Worm (Caenorhabditis elegans) whole organism, early embryonic: ENCODE measurements around the gene nob-1.

Experiments
- B0310.2 ChIP-seq: sonication (generic microtip); optimal IDR thresholded peaks from 2 replicates; lab custom pipeline; 2016; ENCODE audit warnings: mild to moderate bottlenecking, missing genetic modification characterization, missing compliant biosample characterization
- F13C5.2 ChIP-seq: sonication (generic microtip); optimal IDR thresholded peaks from 2 replicates; lab custom pipeline; 2017; ENCODE audit warnings: mild to moderate bottlenecking, missing genetic modification characterization, inconsistent platforms, missing compliant biosample characterization
- aly-1 ChIP-seq: sonication (generic microtip); optimal IDR thresholded peaks from 2 replicates; lab custom pipeline; 2016; ENCODE audit warnings: missing genetic modification characterization, missing compliant biosample characterization
- ama-1 ChIP-seq: fragments of 150-350 bp; optimal IDR thresholded peaks from 2 replicates; lab custom pipeline; 2014
- flt-1 ChIP-seq: fragments of 200-800 bp; sonication (Bioruptor generic); IDR thresholded peaks from 2 replicates; pipeline ENCODE4 v1.3.6; 2022; ENCODE audit warnings: missing genetic modification characterization, missing compliant biosample characterization
- hnd-1 ChIP-seq: sonication (generic microtip); optimal IDR thresholded peaks from 2 replicates; lab custom pipeline; 2016; ENCODE audit warnings: missing genetic modification characterization, missing compliant biosample characterization
- tbx-11 ChIP-seq: fragments of 200-800 bp; sonication (Bioruptor generic); IDR thresholded peaks from 2 replicates; pipeline ENCODE4 v1.3.6; 2022; ENCODE audit warnings: missing genetic modification characterization, missing compliant biosample characterization
- tbx-37 ChIP-seq: fragments of 200-800 bp; sonication (Bioruptor generic); conservative IDR thresholded peaks from 2 replicates; pipeline ENCODE4 v1.3.6; 2022; ENCODE audit warnings: missing genetic modification reagents, missing genetic modification characterization, missing compliant biosample characterization

DNA sequence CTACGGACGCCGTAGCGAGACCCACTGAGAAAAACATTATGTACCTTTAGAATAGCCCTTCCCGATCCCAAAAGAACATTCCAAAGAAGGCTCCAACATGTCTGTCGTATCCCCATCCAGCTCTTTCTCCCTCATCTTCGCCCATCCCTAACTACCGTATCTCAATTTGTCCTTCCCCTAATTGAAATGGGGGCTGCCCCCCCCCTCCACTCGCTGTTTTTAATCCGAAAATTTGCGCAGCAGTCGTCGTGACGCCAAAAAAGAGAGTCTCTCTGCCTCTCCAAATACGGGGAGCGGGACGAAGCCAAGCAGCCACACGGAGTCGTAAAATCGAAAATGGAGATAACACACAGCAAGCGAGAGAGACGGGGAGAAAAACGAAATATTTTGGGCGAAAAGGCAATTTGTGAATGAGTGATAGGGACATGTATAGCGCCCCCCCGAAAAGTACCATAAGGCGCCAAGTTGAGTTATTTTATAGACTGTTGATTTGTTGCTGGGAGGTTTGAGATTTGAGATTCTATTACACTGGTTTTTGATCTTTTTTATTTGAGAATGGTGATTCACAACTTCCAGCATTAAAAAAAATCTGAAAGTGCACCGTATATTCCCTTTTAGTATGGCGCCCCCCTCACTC lies 2.0 kb downstream of the nob-1 start:
- TF ChIP-seq aly-1 (tag; lab: Kevin White, UChicago) (no peak), hnd-1 (tag; lab: Kevin White, UChicago) (no peak), ama-1 (lab: Kevin White, UChicago) (no peak), F13C5.2 (no peak), tbx-37 (no peak), flt-1 (GFP tag; lab: Robert Waterston, UW) (no peak), tbx-11 (GFP tag; lab: Robert Waterston, UW) (no peak), B0310.2 (tag; lab: Kevin White, UChicago) (no peak)
